Worm (Caenorhabditis elegans) whole organism, early embryonic: ENCODE measurements around the gene cyp-35A4.

Experiments used
- B0310.2 ChIP-seq: sonication (generic microtip); optimal IDR thresholded peaks from 2 replicates; lab custom pipeline; 2016; ENCODE audit warnings: mild to moderate bottlenecking, missing genetic modification characterization, missing compliant biosample characterization
- ama-1 ChIP-seq: fragments of 150-350 bp; optimal IDR thresholded peaks from 2 replicates; lab custom pipeline; 2014
- ceh-13 ChIP-seq: fragments of 200-800 bp; sonication (Bioruptor generic); optimal IDR thresholded peaks from 2 replicates; lab custom pipeline; 2018; ENCODE audit warnings: mild to moderate bottlenecking, missing genetic modification characterization, missing compliant biosample characterization
- pes-1 ChIP-seq: fragments of 200-800 bp; sonication (Bioruptor generic); IDR thresholded peaks from 2 replicates; pipeline ENCODE4 v1.3.6; 2022; ENCODE audit warnings: missing genetic modification reagents, missing genetic modification characterization, missing compliant biosample characterization
- sea-1 ChIP-seq: fragments of 200-800 bp; sonication (Bioruptor generic); conservative IDR thresholded peaks from 2 replicates; pipeline ENCODE4 v1.3.6; 2022; ENCODE audit warnings: missing genetic modification characterization, missing compliant biosample characterization
- tbx-11 ChIP-seq: fragments of 200-800 bp; sonication (Bioruptor generic); IDR thresholded peaks from 2 replicates; pipeline ENCODE4 v1.3.6; 2022; ENCODE audit warnings: missing genetic modification characterization, missing compliant biosample characterization

DNA sequence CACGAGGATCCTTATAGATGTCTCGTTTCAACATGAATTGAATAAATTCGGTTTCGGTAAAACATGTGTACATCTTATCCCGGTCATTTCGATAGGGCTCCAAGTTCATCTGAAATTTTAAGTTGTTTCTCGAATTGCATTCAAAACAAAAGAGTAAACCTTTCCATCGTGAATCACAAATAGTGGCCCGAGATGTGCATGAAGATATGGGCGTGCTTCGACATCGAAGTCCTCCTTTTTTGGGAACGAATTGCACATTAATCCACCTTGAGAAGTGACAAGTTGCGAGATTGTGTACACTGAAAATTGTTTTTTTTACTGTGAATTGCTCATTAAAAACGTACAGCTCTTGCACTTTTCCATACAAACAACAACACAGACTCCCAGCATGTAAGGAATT lies 24.8 kb downstream of the cyp-35A4 start:
- no peak for TF ChIP-seq pes-1 (GFP tag; lab: Robert Waterston, UW)
- TF ChIP-seq ama-1 (lab: Kevin White, UChicago), result no peak
- TF ChIP-seq ceh-13 (GFP tag; lab: Kevin White, UChicago), result no peak
- TF ChIP-seq B0310.2 (tag; lab: Kevin White, UChicago), result no peak
- no peak for TF ChIP-seq sea-1 (GFP tag; lab: Robert Waterston, UW)
- no peak for TF ChIP-seq tbx-11 (GFP tag; lab: Robert Waterston, UW)
